Worm (Caenorhabditis elegans): ENCODE results near the gene pat-2.

Gene pat-2

DNA sequence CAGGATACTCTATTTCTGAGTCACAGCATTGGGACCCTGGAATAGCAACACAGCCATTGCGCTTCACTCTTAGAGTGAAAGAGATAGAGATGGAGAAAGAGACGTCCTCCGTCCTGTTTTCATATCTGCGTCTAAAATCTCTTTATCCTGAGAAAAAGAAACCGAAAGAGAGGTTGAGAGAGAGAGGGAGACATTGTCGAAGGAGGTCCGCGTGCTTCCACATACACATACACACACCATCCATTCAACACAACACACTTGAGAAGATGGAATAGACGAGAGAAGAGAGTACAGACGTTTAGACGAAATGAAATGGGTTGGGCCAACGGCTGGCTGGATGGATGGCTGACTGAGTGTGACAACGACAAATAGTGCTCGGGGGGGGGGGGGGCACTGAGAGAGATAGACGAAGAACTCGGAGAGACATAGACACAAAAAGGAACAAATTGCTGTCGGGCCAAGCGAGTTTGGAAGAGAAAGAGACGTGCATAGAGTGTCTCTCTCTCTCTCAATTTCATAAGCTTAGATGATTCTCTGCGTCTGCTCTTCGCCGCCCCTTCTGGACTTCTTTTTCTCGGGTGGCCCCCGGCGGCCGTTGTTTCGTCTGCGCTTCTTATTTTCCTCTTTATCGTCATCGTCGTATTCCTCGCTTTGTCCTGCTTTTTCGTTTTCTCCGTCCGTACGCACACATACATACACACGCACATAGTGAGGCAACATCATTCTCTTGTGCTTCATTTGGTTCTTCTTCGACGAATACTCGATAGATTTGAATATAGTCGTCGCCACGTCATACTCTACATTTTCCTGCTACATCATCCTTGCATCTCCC is 18.5 kb upstream of the pat-2 start, which contains the start of gene F54F2.6 (continued):
- TF ChIP-seq F23B12.7 (tag; optimal IDR thresholded peaks at IDR 0.05; ENCODE audit: insufficient read depth) (no peak), madf-3 (GFP tag; IDR thresholded peaks at IDR 0.05) (no peak), F52B5.7 (tag; optimal IDR thresholded peaks at IDR 0.05) (no peak), nfya-2 (GFP tag; IDR thresholded peaks at IDR 0.05) (no peak), lsy-27 (tag; optimal IDR thresholded peaks at IDR 0.05; ENCODE audit: borderline replicate concordance, insufficient read depth) (no peak), madf-8 (GFP tag; conservative IDR thresholded peaks at IDR 0.05) (no peak), unc-62 (GFP tag; optimal IDR thresholded peaks at IDR 0.05) (no peak), dox-1 (GFP tag; IDR thresholded peaks at IDR 0.05) (peak; percentile 77), ztf-3 (GFP tag; optimal IDR thresholded peaks at IDR 0.05) (peak; percentile 53), ztf-22 (GFP tag; optimal IDR thresholded peaks at IDR 0.05) (no peak), B0261.1 (tag; optimal IDR thresholded peaks at IDR 0.05) (no peak), die-1 (tag; optimal IDR thresholded peaks at IDR 0.05) (no peak), C17E4.6 (GFP tag; IDR thresholded peaks at IDR 0.05) (0 out of 2 replicates have a peak, but pooled peaks have one; percentile 32), mes-4 (tag; optimal IDR thresholded peaks at IDR 0.05) (no peak), ama-1 (optimal IDR thresholded peaks at IDR 0.05) (no peak), ama-1 (GFP tag; optimal IDR thresholded peaks at IDR 0.05) (peak in 1 of 2 experiments; percentile 23), F37B4.10 (GFP tag; IDR thresholded peaks at IDR 0.05) (0 out of 2 replicates have a peak, but pooled peaks have one; percentile 9), lin-26 (GFP tag; IDR thresholded peaks at IDR 0.05) (no peak), hmg-1.2 (GFP tag; IDR thresholded peaks at IDR 0.05) (peak; percentile 66), pbrm-1 (GFP tag; IDR thresholded peaks at IDR 0.05) (0 out of 2 replicates have a peak, but pooled peaks have one; percentile 10), let-526 (GFP tag; IDR thresholded peaks at IDR 0.05) (no peak), attf-5 (GFP tag; optimal IDR thresholded peaks at IDR 0.05) (peak; percentile 86)

DNA sequence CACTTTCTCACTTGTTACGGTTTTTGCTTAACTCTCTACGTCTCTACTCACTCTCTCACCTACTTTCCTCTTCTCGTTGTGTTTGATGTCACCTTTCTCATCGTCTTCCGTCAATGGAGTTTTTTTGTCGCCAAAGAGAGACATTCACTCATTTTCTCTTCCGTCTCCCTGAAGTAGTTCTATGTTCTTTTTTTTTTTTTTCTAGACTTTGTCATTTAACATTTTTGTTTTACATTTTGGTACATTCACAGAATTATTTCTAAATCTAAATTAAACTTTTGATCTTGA is 18.0 kb upstream of the pat-2 start:
- TF ChIP-seq die-1 (tag; optimal IDR thresholded peaks at IDR 0.05) (no peak), attf-6 (GFP tag; IDR thresholded peaks at IDR 0.05) (no peak), hmg-1.2 (GFP tag; IDR thresholded peaks at IDR 0.05) (no peak), B0019.2 (GFP tag; conservative IDR thresholded peaks at IDR 0.05) (no peak), mel-28 (tag; optimal IDR thresholded peaks at IDR 0.05; ENCODE audit: borderline replicate concordance) (no peak), F23B12.7 (tag; optimal IDR thresholded peaks at IDR 0.05; ENCODE audit: insufficient read depth) (no peak), ceh-40 (GFP tag; IDR thresholded peaks at IDR 0.05) (no peak), hlh-12 (tag; optimal IDR thresholded peaks at IDR 0.05) (no peak), egl-44 (GFP tag; IDR thresholded peaks at IDR 0.05) (no peak), somi-1 (GFP tag; optimal IDR thresholded peaks at IDR 0.05) (no peak), mcd-1 (GFP tag; IDR thresholded peaks at IDR 0.05) (no peak), dox-1 (GFP tag; IDR thresholded peaks at IDR 0.05) (no peak), let-526 (GFP tag; IDR thresholded peaks at IDR 0.05) (no peak)

- TF ChIP-seq ekl-4 (GFP tag; IDR thresholded peaks at IDR 0.05) = no peak
- no peak for TF ChIP-seq ztf-25 (GFP tag; IDR thresholded peaks at IDR 0.05)
- TF ChIP-seq tbx-9 (tag; optimal IDR thresholded peaks at IDR 0.05; ENCODE audit: borderline replicate concordance) = no peak
- TF ChIP-seq die-1 (tag; optimal IDR thresholded peaks at IDR 0.05) = peak; percentile 19
- no peak for TF ChIP-seq F39B2.1 (GFP tag; IDR thresholded peaks at IDR 0.05)
- no peak for TF ChIP-seq lin-40 (tag; optimal IDR thresholded peaks at IDR 0.05)
- no peak for TF ChIP-seq nfyb-1 (GFP tag; IDR thresholded peaks at IDR 0.05)
- no peak for TF ChIP-seq tlf-1 (GFP tag; optimal IDR thresholded peaks at IDR 0.05)
Observed at ce11 chrIII:8801352-8801863, 17.3 kb upstream of the pat-2 start.
